Worm (Caenorhabditis elegans) whole organism, late embryonic: ENCODE results near the gene mnp-1.

ENCODE experiments used
- C08G9.2 ChIP-seq: sonication (generic microtip); optimal IDR thresholded peaks from 2 replicates; lab custom pipeline; 2016; ENCODE audit warnings: mild to moderate bottlenecking, missing genetic modification characterization, moderate library complexity, missing compliant biosample characterization
- F13H6.1 ChIP-seq: sonication (generic microtip); optimal IDR thresholded peaks from 2 replicates; lab custom pipeline; 2016; ENCODE audit warnings: missing genetic modification characterization, missing compliant biosample characterization
- dmd-4 ChIP-seq: sonication (generic microtip); optimal IDR thresholded peaks from 2 replicates; lab custom pipeline; 2016; ENCODE audit warnings: borderline replicate concordance, missing genetic modification characterization, missing compliant biosample characterization
- dve-1 ChIP-seq: sonication (generic microtip); optimal IDR thresholded peaks from 2 replicates; lab custom pipeline; 2017; ENCODE audit warnings: antibody characterized with exemption, mild to moderate bottlenecking, missing genetic modification characterization, missing compliant biosample characterization
- fkh-6 ChIP-seq: sonication (generic microtip); optimal IDR thresholded peaks from 2 replicates; lab custom pipeline; 2016; ENCODE audit warnings: missing genetic modification characterization, missing compliant biosample characterization
- nhr-11 ChIP-seq: fragments of 150-350 bp; optimal IDR thresholded peaks from 2 replicates; lab custom pipeline; 2014; ENCODE audit warnings: missing biosample characterization, missing genetic modification characterization
- pax-1 ChIP-seq: fragments of 150-350 bp; optimal IDR thresholded peaks from 2 replicates; lab custom pipeline; 2014; ENCODE audit warnings: missing biosample characterization, missing genetic modification characterization
- tbx-7 ChIP-seq: sonication (generic microtip); optimal IDR thresholded peaks from 2 replicates; lab custom pipeline; 2016; ENCODE audit warnings: missing genotype, missing genetic modification characterization, missing compliant biosample characterization
- ttx-3 ChIP-seq: sonication (generic microtip); optimal IDR thresholded peaks from 2 replicates; lab custom pipeline; 2016; ENCODE audit warnings: missing genetic modification reagents, missing genetic modification characterization, missing compliant biosample characterization

DNA sequence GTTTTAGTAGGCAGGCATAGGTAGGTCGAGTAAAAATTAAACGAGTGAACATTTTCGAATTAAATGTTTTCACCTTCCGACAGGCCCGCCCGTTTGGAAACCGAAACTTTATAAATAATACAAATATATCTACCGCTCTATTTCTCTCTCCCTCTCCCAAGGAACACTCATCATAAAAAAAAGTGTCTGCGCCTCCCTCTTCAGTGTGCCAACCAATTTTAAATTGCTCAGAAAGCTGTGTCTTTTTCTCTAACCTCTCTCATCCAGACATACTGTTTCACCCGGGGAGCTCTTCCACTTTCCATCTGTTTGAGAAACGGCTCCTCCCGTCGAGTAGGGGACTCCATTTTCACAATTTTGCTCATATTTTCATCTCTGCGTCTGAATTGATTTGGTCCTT is 33.3 kb upstream of the mnp-1 start:
- no peak for TF ChIP-seq tbx-7 (tag; lab: Kevin White, UChicago)
- TF ChIP-seq pax-1, result no peak
- TF ChIP-seq nhr-11 (tag; lab: Kevin White, UChicago), result no peak
- TF ChIP-seq C08G9.2 (tag; lab: Kevin White, UChicago), result no peak
- no peak for TF ChIP-seq dmd-4 (tag; lab: Kevin White, UChicago)
- TF ChIP-seq dve-1 (tag; lab: Kevin White, UChicago), result no peak
- no peak for TF ChIP-seq fkh-6 (tag; lab: Kevin White, UChicago)
- no peak for TF ChIP-seq ttx-3 (tag; lab: Kevin White, UChicago)
- TF ChIP-seq F13H6.1 (tag; lab: Kevin White, UChicago), result no peak
